Fruit fly (Drosophila melanogaster) Kc167 (cell line): ENCODE data around the gene CG8507.

Experiments
- h ChIP-seq: fragments of >200 bp; optimal IDR thresholded peaks from 3 replicates; lab custom pipeline; 2018; ENCODE audit warnings: missing external identifiers
- insv ChIP-seq: fragments of >200 bp; optimal IDR thresholded peaks from 3 replicates; lab custom pipeline; 2018; ENCODE audit warnings: missing external identifiers
- psq ChIP-seq: fragments of >200 bp; optimal IDR thresholded peaks from 2 replicates; lab custom pipeline; 2017; ENCODE audit warnings: missing external identifiers
- ttk ChIP-seq: sonication (Bioruptor generic); optimal IDR thresholded peaks from 2 replicates; lab custom pipeline; 2017; ENCODE audit warnings: missing external identifiers

DNA sequence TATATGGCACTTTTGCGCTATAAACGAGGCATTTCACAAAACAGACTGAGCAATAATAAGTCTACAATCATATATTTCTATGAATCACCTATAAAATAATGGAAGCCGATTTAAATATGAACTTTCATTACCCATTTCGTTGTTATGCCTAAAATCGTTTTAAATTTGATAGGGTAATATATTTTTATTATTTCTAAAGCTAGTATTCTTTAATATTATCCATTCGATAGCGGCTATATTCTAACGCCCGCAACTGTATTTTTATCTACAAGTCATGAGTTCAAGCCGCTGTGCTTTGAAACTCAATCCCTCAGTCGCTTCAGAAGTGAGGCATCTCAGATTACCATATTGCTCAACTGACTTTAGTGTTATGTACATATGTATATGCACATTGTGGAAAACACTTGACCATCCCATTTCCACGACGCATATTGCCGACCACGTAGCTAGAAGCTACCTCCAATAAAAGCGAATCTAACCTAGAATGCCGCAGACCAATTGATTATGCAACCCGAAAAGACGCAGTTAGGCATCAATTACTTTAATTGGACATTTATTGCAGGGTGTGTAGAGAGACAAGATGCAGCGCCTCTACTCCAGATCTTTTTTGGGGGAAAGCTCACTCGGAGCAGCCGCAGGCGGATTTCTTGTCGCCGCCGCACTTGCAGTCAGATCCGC lies 7.9 kb upstream of the CG8507 start:
- TF ChIP-seq psq (lab: Kevin White, UChicago) (no peak), insv (lab: Kevin White, UChicago) (no peak), h (lab: Kevin White, UChicago) (no peak), ttk (no peak)
